Fruit fly (Drosophila melanogaster) whole organism, embryonic: ENCODE measurements around the gene dib.

Source experiments
- ATbp ChIP-seq: fragments of 200-800 bp; sonication (Bioruptor generic); optimal IDR thresholded peaks from 2 replicates; lab custom pipeline; 2017; ENCODE audit warnings: missing biosample characterization, mild to moderate bottlenecking, missing genetic modification characterization, missing genetic modification reagents
- Atf6 ChIP-seq: fragments of 200-800 bp; sonication (Bioruptor generic); IDR thresholded peaks from 2 replicates; pipeline ENCODE4 v1.3.6; 2022; ENCODE audit warnings: missing biosample characterization, missing genetic modification characterization
- BtbVII ChIP-seq: fragments of 200-800 bp; sonication (Bioruptor generic); optimal IDR thresholded peaks from 3 replicates; lab custom pipeline; 2017; ENCODE audit warnings: missing biosample characterization, mild to moderate bottlenecking, missing genetic modification characterization
- CG12104 ChIP-seq: fragments of 200-800 bp; sonication (Bioruptor generic); optimal IDR thresholded peaks from 3 replicates; lab custom pipeline; 2016; ENCODE audit warnings: missing biosample characterization, missing genetic modification characterization
- CG12659 ChIP-seq: fragments of 200-800 bp; sonication (Bioruptor generic); optimal IDR thresholded peaks from 3 replicates; lab custom pipeline; 2017; ENCODE audit warnings: mild to moderate bottlenecking, missing biosample characterization, missing genetic modification reagents, missing genetic modification characterization
- CG13296 ChIP-seq: fragments of 200-800 bp; sonication (Bioruptor generic); optimal IDR thresholded peaks from 3 replicates; lab custom pipeline; 2018; ENCODE audit warnings: missing biosample characterization, mild to moderate bottlenecking, missing genetic modification characterization
- CG16813 ChIP-seq: fragments of 200-800 bp; sonication (Bioruptor generic); IDR thresholded peaks from 3 replicates; pipeline ENCODE4 v1.3.6; 2022; ENCODE audit warnings: missing biosample characterization, missing genetic modification characterization; ENCODE audit not compliant: partially characterized antibody
- CG2116 ChIP-seq: fragments of 200-800 bp; sonication (Bioruptor generic); optimal IDR thresholded peaks from 3 replicates; lab custom pipeline; 2018; ENCODE audit warnings: missing biosample characterization, mild to moderate bottlenecking, missing genetic modification characterization
- CG2889 ChIP-seq: fragments of 200-800 bp; sonication (Bioruptor generic); IDR thresholded peaks from 3 replicates; pipeline ENCODE4 v1.3.6; 2022; ENCODE audit warnings: missing biosample characterization, missing genetic modification characterization
- CG30431 ChIP-seq: fragments of 200-800 bp; sonication (Bioruptor generic); optimal IDR thresholded peaks from 2 replicates; lab custom pipeline; 2017; ENCODE audit warnings: missing biosample characterization, missing genetic modification characterization
- CG3065 ChIP-seq: fragments of 200-800 bp; sonication (Bioruptor generic); optimal IDR thresholded peaks from 2 replicates; lab custom pipeline; 2016; ENCODE audit warnings: missing biosample characterization, missing genetic modification characterization
- CG33213 ChIP-seq: fragments of 200-800 bp; sonication (Bioruptor generic); optimal IDR thresholded peaks from 3 replicates; lab custom pipeline; 2016; ENCODE audit warnings: missing biosample characterization, missing genetic modification characterization
- CG33557 ChIP-seq: fragments of 200-800 bp; sonication (Bioruptor generic); optimal IDR thresholded peaks from 2 replicates; lab custom pipeline; 2019; ENCODE audit warnings: missing biosample characterization, mild to moderate bottlenecking, missing genetic modification characterization, moderate library complexity
- CG3407 ChIP-seq: fragments of 200-800 bp; sonication (Bioruptor generic); optimal IDR thresholded peaks from 2 replicates; lab custom pipeline; 2018; ENCODE audit warnings: missing biosample characterization, mild to moderate bottlenecking, missing genetic modification characterization
- CG34422 ChIP-seq: fragments of 200-800 bp; sonication (Bioruptor generic); IDR thresholded peaks from 3 replicates; pipeline ENCODE4 v1.3.6; 2022; ENCODE audit warnings: missing biosample characterization, missing genetic modification characterization
- CG4854 ChIP-seq: fragments of 200-800 bp; sonication (Bioruptor generic); optimal IDR thresholded peaks from 2 replicates; lab custom pipeline; 2016; ENCODE audit warnings: missing biosample characterization, missing genetic modification characterization, inconsistent platforms
- CG7271 ChIP-seq: fragments of 200-800 bp; sonication (Bioruptor generic); optimal IDR thresholded peaks from 2 replicates; lab custom pipeline; 2018; ENCODE audit warnings: missing biosample characterization, mild to moderate bottlenecking, missing genetic modification characterization, moderate library complexity
- CG7556 ChIP-seq: fragments of 200-800 bp; sonication (Bioruptor generic); optimal IDR thresholded peaks from 2 replicates; lab custom pipeline; 2017; ENCODE audit warnings: missing biosample characterization, mild to moderate bottlenecking, missing genetic modification characterization
- CG8290 ChIP-seq, 3 experiments: fragments of 200-800 bp; sonication (Bioruptor generic); optimal IDR thresholded peaks; 2 replicates each; lab custom pipeline; 2016 to 2019; ENCODE audit warnings: missing biosample characterization in 3 of 3, missing genetic modification characterization in 3 of 3, mild to moderate bottlenecking in 2 of 3, moderate library complexity in 1 of 3
- CG8388 ChIP-seq: fragments of 200-800 bp; sonication (Bioruptor generic); optimal IDR thresholded peaks from 2 replicates; lab custom pipeline; 2019; ENCODE audit warnings: missing biosample characterization, mild to moderate bottlenecking, missing genetic modification characterization, moderate library complexity
- D19B ChIP-seq: fragments of 200-800 bp; sonication (Bioruptor generic); optimal IDR thresholded peaks from 2 replicates; lab custom pipeline; 2017; ENCODE audit warnings: missing biosample characterization, mild to moderate bottlenecking, missing genetic modification characterization
- Doc3 ChIP-seq: fragments of 200-800 bp; sonication (Bioruptor generic); IDR thresholded peaks from 3 replicates; pipeline ENCODE4 v1.3.6; 2022; ENCODE audit warnings: missing biosample characterization, missing genetic modification characterization; ENCODE audit not compliant: partially characterized antibody
- E2f1 ChIP-seq: fragments of 200-800 bp; sonication (Bioruptor generic); IDR thresholded peaks from 2 replicates; pipeline ENCODE4 v1.3.6; 2022; ENCODE audit warnings: missing biosample characterization, missing genetic modification characterization
- Ets65A ChIP-seq: fragments of 200-800 bp; sonication (Bioruptor generic); peaks from one replicate; lab custom pipeline; 2016; ENCODE audit warnings: missing biosample characterization, missing genetic modification characterization
- H2.0 ChIP-seq: fragments of 200-800 bp; sonication (Bioruptor generic); IDR thresholded peaks from 2 replicates; pipeline ENCODE4 v1.3.6; 2022; ENCODE audit warnings: missing biosample characterization, missing genetic modification characterization
- HLH54F ChIP-seq: fragments of 200-800 bp; sonication (Bioruptor generic); optimal IDR thresholded peaks from 3 replicates; lab custom pipeline; 2016; ENCODE audit warnings: missing biosample characterization, missing genetic modification characterization
- MESR4 ChIP-seq: fragments of 200-800 bp; sonication (Bioruptor generic); optimal IDR thresholded peaks from 2 replicates; lab custom pipeline; 2018; ENCODE audit warnings: missing biosample characterization, mild to moderate bottlenecking, missing genetic modification characterization, moderate library complexity
- NC2α ChIP-seq: fragments of 200-800 bp; sonication (Bioruptor generic); optimal IDR thresholded peaks from 2 replicates; lab custom pipeline; 2016; ENCODE audit warnings: missing biosample characterization, missing genetic modification characterization
- Nf-YB ChIP-seq: fragments of 200-800 bp; sonication (Bioruptor generic); optimal IDR thresholded peaks from 3 replicates; lab custom pipeline; 2019; ENCODE audit warnings: missing biosample characterization, mild to moderate bottlenecking, missing genetic modification characterization, moderate library complexity
- Nf-YC ChIP-seq: fragments of 200-800 bp; optimal IDR thresholded peaks from 3 replicates; lab custom pipeline; 2019; ENCODE audit warnings: missing biosample characterization, mild to moderate bottlenecking, missing genetic modification characterization, moderate library complexity
- Opbp ChIP-seq: fragments of 200-800 bp; sonication (Bioruptor generic); IDR thresholded peaks from 3 replicates; pipeline ENCODE4 v1.3.6; 2022; ENCODE audit warnings: missing biosample characterization, missing genetic modification characterization; ENCODE audit not compliant: partially characterized antibody
- Optix ChIP-seq: fragments of 200-800 bp; sonication (Bioruptor generic); IDR thresholded peaks from 3 replicates; pipeline ENCODE4 v1.3.6; 2022; ENCODE audit warnings: missing biosample characterization, missing genetic modification characterization
- Sry-β ChIP-seq: fragments of 200-800 bp; sonication (Bioruptor generic); optimal IDR thresholded peaks from 2 replicates; lab custom pipeline; 2018; ENCODE audit warnings: missing biosample characterization, mild to moderate bottlenecking, missing genetic modification characterization, moderate library complexity
- dimm ChIP-seq: fragments of 200-800 bp; sonication (Bioruptor generic); IDR thresholded peaks from 2 replicates; pipeline ENCODE4 v1.3.6; 2022; ENCODE audit warnings: missing biosample characterization, missing genetic modification characterization
- dm ChIP-seq: fragments of 200-800 bp; sonication (Bioruptor generic); optimal IDR thresholded peaks from 3 replicates; lab custom pipeline; 2016; ENCODE audit warnings: missing biosample characterization, missing genetic modification characterization
- fu2 ChIP-seq: fragments of 200-800 bp; sonication (Bioruptor generic); optimal IDR thresholded peaks from 2 replicates; lab custom pipeline; 2016; ENCODE audit warnings: missing biosample characterization, missing genetic modification characterization
- gsb ChIP-seq: fragments of 200-800 bp; sonication (Bioruptor generic); IDR thresholded peaks from 2 replicates; pipeline ENCODE4 v1.3.6; 2022; ENCODE audit warnings: missing biosample characterization, missing genetic modification characterization
- jing ChIP-seq: fragments of 200-800 bp; sonication (Bioruptor generic); optimal IDR thresholded peaks from 2 replicates; lab custom pipeline; 2018; ENCODE audit warnings: missing biosample characterization, mild to moderate bottlenecking, missing genetic modification characterization
- jumu ChIP-seq: fragments of 200-800 bp; sonication (Bioruptor generic); optimal IDR thresholded peaks from 3 replicates; lab custom pipeline; 2016; ENCODE audit warnings: missing biosample characterization, missing genetic modification characterization
- nau ChIP-seq: fragments of 200-800 bp; sonication (Bioruptor generic); optimal IDR thresholded peaks from 3 replicates; lab custom pipeline; 2017; ENCODE audit warnings: missing biosample characterization, mild to moderate bottlenecking, missing genetic modification characterization, missing genetic modification reagents
- p53 ChIP-seq: fragments of 200-800 bp; sonication (Bioruptor generic); optimal IDR thresholded peaks from 2 replicates; lab custom pipeline; 2016; ENCODE audit warnings: missing biosample characterization, missing genetic modification characterization
- pan ChIP-seq, 4 experiments: fragments of >200 bp in 3 of 4; fragments of 200-800 bp in 1 of 4; sonication (Bioruptor generic) in 1 of 4; optimal IDR thresholded peaks in 3 of 4; IDR thresholded peaks in 1 of 4; 2 replicates each; pipeline versions ENCODE4 v1.3.6 to Lab custom; 2017 to 2022; ENCODE audit warnings: missing biosample characterization in 2 of 4, missing genetic modification characterization in 2 of 4, mixed read lengths in 1 of 4
- peb ChIP-seq: fragments of 200-800 bp; sonication (Bioruptor generic); IDR thresholded peaks from 2 replicates; pipeline ENCODE4 v1.3.6; 2022; ENCODE audit warnings: missing biosample characterization, missing genetic modification characterization
- pfk ChIP-seq: fragments of 200-800 bp; sonication (Bioruptor generic); optimal IDR thresholded peaks from 2 replicates; lab custom pipeline; 2018; ENCODE audit warnings: missing biosample characterization, mild to moderate bottlenecking, missing genetic modification characterization, moderate library complexity
- sob ChIP-seq: fragments of 200-800 bp; sonication (Bioruptor generic); IDR thresholded peaks from 2 replicates; pipeline ENCODE4 v1.3.6; 2022; ENCODE audit warnings: missing biosample characterization, missing genetic modification characterization
- twi ChIP-seq: fragments of 200-800 bp; optimal IDR thresholded peaks from 2 replicates; lab custom pipeline; 2019; ENCODE audit warnings: missing biosample characterization, mild to moderate bottlenecking, missing genetic modification characterization, moderate library complexity
- vfl ChIP-seq: fragments of 200-800 bp; sonication (Bioruptor generic); optimal IDR thresholded peaks from 2 replicates; lab custom pipeline; 2016; ENCODE audit warnings: missing biosample characterization, missing genetic modification characterization
- wdn ChIP-seq: fragments of 200-800 bp; sonication (Bioruptor generic); IDR thresholded peaks from 2 replicates; pipeline ENCODE4 v1.3.6; 2022; ENCODE audit warnings: missing biosample characterization, missing genetic modification characterization

dib gene

DNA sequence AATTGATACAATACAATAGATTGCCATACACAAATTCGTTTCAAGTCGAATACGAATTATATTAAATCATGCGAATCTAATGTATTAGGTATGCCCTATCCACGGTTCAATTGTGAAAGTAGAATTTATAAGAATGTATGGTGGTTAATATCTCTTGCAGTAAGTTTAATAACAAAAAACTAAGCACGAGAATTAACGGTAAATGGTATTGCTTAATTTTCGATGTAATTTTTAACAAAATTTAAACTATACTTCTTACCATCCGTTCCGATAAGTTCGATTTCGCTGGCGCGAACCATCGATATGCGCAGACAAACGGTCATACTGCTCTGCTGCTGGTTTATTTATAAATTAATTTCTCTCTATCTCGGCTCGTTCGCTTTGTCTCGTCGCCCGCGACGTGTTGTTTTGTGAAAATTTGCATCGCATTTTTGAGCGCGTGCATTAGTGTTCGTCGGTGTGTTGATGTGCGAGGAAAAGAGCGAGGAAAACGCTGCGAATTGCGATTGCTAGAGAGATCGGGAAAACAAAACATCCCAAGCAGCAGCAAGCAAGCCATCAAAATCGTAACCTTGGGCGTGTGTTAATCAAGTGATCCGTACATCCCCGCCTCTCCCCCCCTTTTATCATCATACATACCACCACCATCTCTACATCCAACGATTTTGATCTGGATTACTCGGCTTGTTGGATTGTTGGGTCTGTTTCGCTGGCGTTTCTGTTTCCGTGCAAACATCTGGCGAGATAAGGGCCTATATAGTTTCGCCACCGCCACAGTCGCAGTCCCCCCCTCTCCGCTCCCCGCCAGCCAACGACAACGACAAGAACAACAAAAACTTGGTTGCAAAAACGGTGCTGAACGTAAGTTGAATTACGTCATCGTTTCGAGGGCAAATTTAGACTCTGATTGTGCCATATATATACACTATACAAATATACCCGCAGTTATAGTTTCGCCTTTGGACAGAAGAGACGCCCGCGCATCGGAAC, 41.5 kb downstream of the dib start, which contains the start of gene Fit1 (continued):
- TF ChIP-seq gsb (GFP tag; lab: Robert Waterston, UW) (no peak), CG8290 (GFP tag; optimal IDR thresholded peaks at IDR 0.05; lab: Kevin White, UChicago) (no peak), CG8290 (tag; optimal IDR thresholded peaks at IDR 0.05; lab: Kevin White, UChicago) (no peak), CG33213 (no peak), MESR4 (GFP tag; lab: Kevin White, UChicago) (peak; percentile 75), CG33557 (GFP tag; lab: Kevin White, UChicago) (no peak), ATbp (GFP tag; lab: Kevin White, UChicago) (no peak), NC2α (GFP tag; lab: Kevin White, UChicago) (no peak), CG12104 (GFP tag; lab: Kevin White, UChicago) (no peak), Doc3 (GFP tag; lab: Robert Waterston, UW) (peak; percentile 51; the same call in 2 of the 3 replicates), CG30431 (no peak), CG3065 (GFP tag; lab: Kevin White, UChicago) (no peak), CG2116 (GFP tag; lab: Kevin White, UChicago) (peak; percentile 25), dm (GFP tag; lab: Kevin White, UChicago) (no peak), CG16813 (GFP tag; lab: Robert Waterston, UW) (peak; percentile 45), fu2 (GFP tag; lab: Kevin White, UChicago) (no peak), D19B (no peak), H2.0 (no peak), CG4854 (GFP tag; lab: Kevin White, UChicago) (no peak), E2f1 (GFP tag; lab: Robert Waterston, UW) (no peak), pfk (peak; percentile 78), jumu (GFP tag; lab: Kevin White, UChicago) (no peak), BtbVII (peak; percentile 78), Ets65A (no peak), Atf6 (GFP tag; lab: Robert Waterston, UW) (no peak), peb (GFP tag; lab: Robert Waterston, UW) (no peak), Optix (GFP tag; lab: Robert Waterston, UW) (no peak), Nf-YB (GFP tag; lab: Kevin White, UChicago) (no peak), CG34422 (peak; percentile 55; the same call in 1 of the 3 replicates), CG13296 (GFP tag; lab: Kevin White, UChicago) (no peak), wdn (GFP tag; lab: Robert Waterston, UW) (no peak), CG3407 (GFP tag; lab: Kevin White, UChicago) (no peak), pan (optimal IDR thresholded peaks at IDR 0.05; lab: Kevin White, UChicago) (no peak), pan (GFP tag; optimal IDR thresholded peaks at IDR 0.05 in 1 of 2, IDR thresholded peaks at IDR 0.05 in 1 of 2) (peak in 1 of 2 experiments; percentile 7), Sry-β (GFP tag; lab: Kevin White, UChicago) (no peak), CG2889 (GFP tag; lab: Robert Waterston, UW) (no peak), sob (no peak), CG8388 (GFP tag; lab: Kevin White, UChicago) (no peak), p53 (GFP tag; lab: Kevin White, UChicago) (no peak), Opbp (GFP tag; lab: Robert Waterston, UW) (peak; percentile 53; the same call in 2 of the 3 replicates), dimm (GFP tag; lab: Robert Waterston, UW) (no peak), CG12659 (GFP tag; lab: Kevin White, UChicago) (no peak), CG7556 (GFP tag; lab: Kevin White, UChicago) (no peak), CG7271 (no peak), nau (GFP tag; lab: Kevin White, UChicago) (peak; percentile 37), vfl (GFP tag; lab: Kevin White, UChicago) (no peak), HLH54F (GFP tag; lab: Kevin White, UChicago) (no peak), jing (no peak), twi (tag; lab: Kevin White, UChicago) (no peak), Nf-YC (tag; lab: Kevin White, UChicago) (no peak)
